Fruit fly (Drosophila melanogaster): ENCODE measurements around the gene Dhfr.
A peak's percentile ranks its signal among the peaks of the same experiment; 100 is the strongest.

Gene Dhfr

DNA sequence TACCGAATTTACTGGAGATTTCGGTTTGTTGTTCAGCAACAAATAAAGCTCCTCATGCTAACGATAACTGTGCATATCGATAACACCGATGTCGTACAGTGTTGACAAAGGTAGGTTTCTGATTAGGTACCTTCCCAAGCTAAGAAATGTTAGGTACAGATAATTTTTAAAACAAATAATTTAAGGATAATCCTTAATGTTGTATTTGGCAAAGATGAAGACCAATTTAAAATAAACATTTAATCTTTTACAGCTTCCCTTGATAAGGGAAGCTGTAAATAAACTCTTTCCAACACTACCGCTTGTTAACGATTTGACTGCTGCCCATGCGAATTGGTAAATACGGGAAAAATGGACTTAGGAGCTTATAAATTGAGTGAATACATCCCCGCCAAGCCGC lies 38.0 kb upstream of the Dhfr start, which contains the start of the genes Ttc1 and CG14882 (continued):
- TF ChIP-seq CG33213 (GFP tag; optimal IDR thresholded peaks at IDR 0.05), result peak; percentile 78
- no peak for TF ChIP-seq bcd (GFP tag; optimal IDR thresholded peaks at IDR 0.05)
- no peak for TF ChIP-seq CG8765 (GFP tag; IDR thresholded peaks at IDR 0.05)
- peak; percentile 90 for TF ChIP-seq CG14441 (GFP tag; IDR thresholded peaks at IDR 0.05)
- TF ChIP-seq Doc3 (GFP tag; IDR thresholded peaks at IDR 0.05; ENCODE audit: partially characterized antibody), result 0 out of 3 replicates have a peak, but pooled peaks have one; percentile 24
- peak; percentile 43 for TF ChIP-seq Usf (GFP tag; optimal IDR thresholded peaks at IDR 0.05)
- peak; percentile 64 for TF ChIP-seq CG2202 (tag; optimal IDR thresholded peaks at IDR 0.05)
- peak; percentile 56 for TF ChIP-seq BEAF-32 (GFP tag; optimal IDR thresholded peaks at IDR 0.05)
- TF ChIP-seq kni (GFP tag; optimal IDR thresholded peaks at IDR 0.05), result no peak
- TF ChIP-seq chn (GFP tag; optimal IDR thresholded peaks at IDR 0.05), result peak; percentile 88
- no peak for TF ChIP-seq CG9797 (GFP tag; optimal IDR thresholded peaks at IDR 0.05)
- TF ChIP-seq CG4328 (GFP tag; optimal IDR thresholded peaks at IDR 0.05), result peak; percentile 38
- peak; percentile 62 to 85 for TF ChIP-seq chif (GFP tag; optimal IDR thresholded peaks at IDR 0.05)
- TF ChIP-seq hkb (optimal IDR thresholded peaks at IDR 0.05), result no peak
- peak; percentile 92 for TF ChIP-seq hkb (GFP tag; IDR thresholded peaks at IDR 0.05)
- TF ChIP-seq Dbx (GFP tag; IDR thresholded peaks at IDR 0.05), result peak; percentile 77; the same call in 2 of the 3 replicates
- peak; percentile 85 for TF ChIP-seq CG7786 (GFP tag; optimal IDR thresholded peaks at IDR 0.05)
- peak; percentile 91 for TF ChIP-seq CG12391 (tag; optimal IDR thresholded peaks at IDR 0.05)
- TF ChIP-seq CG10543 (GFP tag; optimal IDR thresholded peaks at IDR 0.05), result peak; percentile 70
- TF ChIP-seq Antp (GFP tag; optimal IDR thresholded peaks at IDR 0.05), result peak; percentile 79
- TF ChIP-seq dmrt11E (tag; optimal IDR thresholded peaks at IDR 0.05), result peak; percentile 81
- TF ChIP-seq hb (GFP tag; IDR thresholded peaks at IDR 0.05; ENCODE audit: partially characterized antibody), result peak; percentile 53; the same call in 1 of the 3 replicates
- peak; percentile 36; the same call in 1 of the 3 replicates for TF ChIP-seq CG11093 (GFP tag; IDR thresholded peaks at IDR 0.05)
- peak; percentile 58 for TF ChIP-seq ewg (GFP tag; optimal IDR thresholded peaks at IDR 0.05)
- peak; percentile 91 for TF ChIP-seq seq (GFP tag; IDR thresholded peaks at IDR 0.05)
- no peak; the same call in 1 of the 2 replicates for TF ChIP-seq aop (GFP tag; IDR thresholded peaks at IDR 0.05)
- peak; percentile 85 for TF ChIP-seq ind (GFP tag; optimal IDR thresholded peaks at IDR 0.05)
- peak; percentile 77 for TF ChIP-seq kay (GFP tag; optimal IDR thresholded peaks at IDR 0.05)
- 0 out of 2 replicates have a peak, but pooled peaks have one; percentile 23 for TF ChIP-seq crol (GFP tag; IDR thresholded peaks at IDR 0.05)
- TF ChIP-seq CG2889 (GFP tag; IDR thresholded peaks at IDR 0.05), result peak; percentile 91
- no peak for TF ChIP-seq prd (optimal IDR thresholded peaks at IDR 0.05)
- peak; percentile 84 for TF ChIP-seq prd (GFP tag; IDR thresholded peaks at IDR 0.05)
- peak; percentile 45 for TF ChIP-seq CG1792 (GFP tag; optimal IDR thresholded peaks at IDR 0.05)
- peak; percentile 52 for TF ChIP-seq mirr (GFP tag; optimal IDR thresholded peaks at IDR 0.05)
- TF ChIP-seq ken (GFP tag; IDR thresholded peaks at IDR 0.05), result peak; percentile 95
- peak; percentile 85 for TF ChIP-seq Side (GFP tag; optimal IDR thresholded peaks at IDR 0.05)
- peak; percentile 81 for TF ChIP-seq CG18262 (tag; optimal IDR thresholded peaks at IDR 0.05)
- TF ChIP-seq Lhr (GFP tag; optimal IDR thresholded peaks at IDR 0.05), result peak; percentile 48
- peak; percentile 74 for TF ChIP-seq trh (GFP tag; optimal IDR thresholded peaks at IDR 0.05)
- TF ChIP-seq CG13287 (GFP tag; IDR thresholded peaks at IDR 0.05; ENCODE audit: partially characterized antibody), result peak; percentile 71
- no peak for TF ChIP-seq CG8478 (optimal IDR thresholded peaks at IDR 0.05)
- TF ChIP-seq CHES-1-like (GFP tag; optimal IDR thresholded peaks at IDR 0.05), result peak; percentile 88
- TF ChIP-seq kah (GFP tag; optimal IDR thresholded peaks at IDR 0.05), result peak; percentile 2
- peak; percentile 64 for TF ChIP-seq CG3163 (GFP tag; optimal IDR thresholded peaks at IDR 0.05)
- peak; percentile 89 for TF ChIP-seq Ets97D (GFP tag; optimal IDR thresholded peaks at IDR 0.05)
- peak; percentile 48 for TF ChIP-seq CG15696 (tag; optimal IDR thresholded peaks at IDR 0.05)
- peak; percentile 56 for TF ChIP-seq eyg (GFP tag; optimal IDR thresholded peaks at IDR 0.05)
- peak; percentile 67 for TF ChIP-seq dm (GFP tag; optimal IDR thresholded peaks at IDR 0.05)
